Worm (Caenorhabditis elegans) whole organism, L3 larva: Measurements from ENCODE around the gene pezo-1.
A peak's percentile ranks its signal among the peaks of the same experiment; 100 is the strongest.

Experiments used
- R02D3.7 ChIP-seq: fragments of 150-350 bp; optimal IDR thresholded peaks from 2 replicates; lab custom pipeline; 2014; ENCODE audit warnings: missing biosample characterization, missing genetic modification characterization
- ZK546.5 ChIP-seq: sonication (generic microtip); optimal IDR thresholded peaks from 2 replicates; lab custom pipeline; 2017; ENCODE audit warnings: missing biosample characterization, missing genetic modification characterization
- aly-2 ChIP-seq: fragments of 150-350 bp; optimal IDR thresholded peaks from 2 replicates; lab custom pipeline; 2014; ENCODE audit warnings: missing biosample characterization, missing genetic modification characterization
- ama-1 ChIP-seq: fragments of 150-350 bp; optimal IDR thresholded peaks from 2 replicates; lab custom pipeline; 2018
- ceh-16 ChIP-seq: sonication (generic microtip); optimal IDR thresholded peaks from 2 replicates; lab custom pipeline; 2017; ENCODE audit warnings: missing biosample characterization, missing genetic modification characterization
- egl-5 ChIP-seq: fragments of 150-350 bp; optimal IDR thresholded peaks from 2 replicates; lab custom pipeline; 2017; ENCODE audit warnings: missing biosample characterization, missing genetic modification reagents, missing genetic modification characterization, inconsistent platforms
- elt-1 ChIP-seq: fragments of 150-350 bp; optimal IDR thresholded peaks from 2 replicates; lab custom pipeline; 2014; ENCODE audit warnings: missing biosample characterization, missing genetic modification characterization
- elt-2 ChIP-seq: sonication (generic microtip); optimal IDR thresholded peaks from 2 replicates; lab custom pipeline; 2016; ENCODE audit warnings: missing genetic modification reagents, mild to moderate bottlenecking, missing genetic modification characterization, missing compliant biosample characterization
- elt-3 ChIP-seq, 3 experiments: fragments of 150-350 bp in 1 of 3; sonication (generic microtip) in 2 of 3; optimal IDR thresholded peaks; 2 replicates in 2 of 3; 4 replicates in 1 of 3; lab custom pipeline; 2014 to 2017; ENCODE audit warnings: missing biosample characterization in 3 of 3, missing genetic modification characterization in 3 of 3
- eor-1 ChIP-seq, 2 experiments: fragments of 150-350 bp; optimal IDR thresholded peaks; 2 replicates each; lab custom pipeline; 2014 to 2018; ENCODE audit warnings: missing biosample characterization in 2 of 2, missing genetic modification characterization in 2 of 2
- jun-1 ChIP-seq: fragments of 150-350 bp; optimal IDR thresholded peaks from 2 replicates; lab custom pipeline; 2014; ENCODE audit warnings: missing biosample characterization, missing genetic modification reagents, missing genetic modification characterization
- lin-15B ChIP-seq: fragments of 150-350 bp; optimal IDR thresholded peaks from 2 replicates; lab custom pipeline; 2014; ENCODE audit warnings: missing biosample characterization, missing genetic modification characterization
- lin-39 ChIP-seq: fragments of 150-350 bp; optimal IDR thresholded peaks from 2 replicates; lab custom pipeline; 2018; ENCODE audit warnings: missing biosample characterization, missing genetic modification reagents, missing genetic modification characterization
- lsy-12 ChIP-seq: sonication (generic microtip); optimal IDR thresholded peaks from 2 replicates; lab custom pipeline; 2016; ENCODE audit warnings: mild to moderate bottlenecking, missing genetic modification characterization, missing compliant biosample characterization
- mml-1 ChIP-seq: fragments of 150-350 bp; sonication (generic microtip); optimal IDR thresholded peaks from 3 replicates; lab custom pipeline; 2014; ENCODE audit warnings: missing biosample characterization, missing genetic modification characterization
- nfya-1 ChIP-seq: sonication (generic microtip); optimal IDR thresholded peaks from 2 replicates; lab custom pipeline; 2017; ENCODE audit warnings: missing genetic modification characterization, mild to moderate bottlenecking, missing compliant biosample characterization, antibody characterized with exemption, moderate library complexity; ENCODE audit not compliant: insufficient read depth
- nhr-11 ChIP-seq: fragments of 150-350 bp; optimal IDR thresholded peaks from 2 replicates; lab custom pipeline; 2014; ENCODE audit warnings: missing biosample characterization, missing genetic modification characterization
- nhr-12 ChIP-seq: fragments of 150-350 bp; optimal IDR thresholded peaks from 2 replicates; lab custom pipeline; 2014; ENCODE audit warnings: missing biosample characterization, missing genetic modification characterization
- nhr-23 ChIP-seq: fragments of 150-350 bp; optimal IDR thresholded peaks from 2 replicates; lab custom pipeline; 2014; ENCODE audit warnings: missing biosample characterization, missing genetic modification reagents, missing genetic modification characterization
- nhr-237 ChIP-seq: fragments of 150-350 bp; optimal IDR thresholded peaks from 2 replicates; lab custom pipeline; 2014; ENCODE audit warnings: missing biosample characterization, missing genetic modification characterization
- nhr-25 ChIP-seq: sonication (generic microtip); optimal IDR thresholded peaks from 2 replicates; lab custom pipeline; 2017; ENCODE audit warnings: missing biosample characterization, missing genetic modification characterization
- nhr-28 ChIP-seq: fragments of 150-350 bp; optimal IDR thresholded peaks from 2 replicates; lab custom pipeline; 2014; ENCODE audit warnings: missing biosample characterization, missing genetic modification characterization
- nhr-43 ChIP-seq: sonication (generic microtip); optimal IDR thresholded peaks from 2 replicates; lab custom pipeline; 2016; ENCODE audit warnings: mild to moderate bottlenecking, missing genetic modification characterization, missing compliant biosample characterization; ENCODE audit not compliant: poor library complexity, severe bottlenecking
- nhr-67 ChIP-seq: fragments of 150-350 bp; optimal IDR thresholded peaks from 2 replicates; lab custom pipeline; 2014; ENCODE audit warnings: missing biosample characterization, missing genetic modification characterization
- nhr-76 ChIP-seq: fragments of 150-350 bp; sonication (generic microtip); optimal IDR thresholded peaks from 5 replicates; lab custom pipeline; 2014; ENCODE audit warnings: missing biosample characterization, missing genetic modification characterization
- nhr-77 ChIP-seq: fragments of 150-350 bp; optimal IDR thresholded peaks from 2 replicates; lab custom pipeline; 2014; ENCODE audit warnings: missing biosample characterization, missing genetic modification characterization
- pha-4 ChIP-seq: fragments of 150-350 bp; optimal IDR thresholded peaks from 2 replicates; lab custom pipeline; 2014; ENCODE audit warnings: missing biosample characterization, missing genetic modification reagents, missing genetic modification characterization
- pqm-1 ChIP-seq: fragments of 150-350 bp; optimal IDR thresholded peaks from 2 replicates; lab custom pipeline; 2017; ENCODE audit warnings: missing biosample characterization, missing genetic modification characterization, inconsistent platforms
- skn-1 ChIP-seq: fragments of 150-350 bp; optimal IDR thresholded peaks from 2 replicates; lab custom pipeline; 2014; ENCODE audit warnings: missing biosample characterization, missing genetic modification characterization
- zag-1 ChIP-seq: fragments of 150-350 bp; optimal IDR thresholded peaks from 2 replicates; lab custom pipeline; 2014; ENCODE audit warnings: missing biosample characterization, missing genetic modification characterization
- ztf-11 ChIP-seq: fragments of 150-350 bp; optimal IDR thresholded peaks from 2 replicates; lab custom pipeline; 2014; ENCODE audit warnings: missing biosample characterization, missing genetic modification characterization
- ztf-4 ChIP-seq: fragments of 150-350 bp; optimal IDR thresholded peaks from 2 replicates; lab custom pipeline; 2014; ENCODE audit warnings: missing biosample characterization, missing genetic modification characterization

The pezo-1 gene

ce11 chrIV:9381136-9381535 is 14.8 kb upstream of the pezo-1 start, which contains the start of gene C10C5.5:
Gene C10C5.5 (plus strand): TSS chrIV:9381436.
- TF ChIP-seq aly-2 (tag; lab: Kevin White, UChicago) (no peak), nhr-25 (no peak), nhr-23 (no peak), pqm-1 (tag; lab: Kevin White, UChicago) (no peak), elt-1 (tag; lab: Kevin White, UChicago) (no peak), eor-1 (tag; optimal IDR thresholded peaks at IDR 0.05; lab: Kevin White, UChicago) (no peak), nhr-76 (tag; lab: Kevin White, UChicago) (no peak), ZK546.5 (tag; lab: Kevin White, UChicago) (no peak), egl-5 (tag; lab: Kevin White, UChicago) (no peak), ztf-11 (tag; lab: Kevin White, UChicago) (no peak), nhr-11 (no peak), zag-1 (tag; lab: Kevin White, UChicago) (no peak), pha-4 (no peak), nhr-12 (no peak), lin-39 (tag; lab: Kevin White, UChicago) (no peak), nhr-77 (tag; lab: Kevin White, UChicago) (no peak)

ce11 chrIV:9378272-9378671 is 12.0 kb upstream of the pezo-1 start, which contains the start of gene C10C5.4:
Gene C10C5.4 (plus strand): TSS chrIV:9378552.
- TF ChIP-seq nhr-67 (tag; lab: Kevin White, UChicago) (no peak), elt-2 (tag; lab: Kevin White, UChicago) (peak; percentile 42)
- TF ChIP-seq, all 47 proteins: peak for 1

DNA sequence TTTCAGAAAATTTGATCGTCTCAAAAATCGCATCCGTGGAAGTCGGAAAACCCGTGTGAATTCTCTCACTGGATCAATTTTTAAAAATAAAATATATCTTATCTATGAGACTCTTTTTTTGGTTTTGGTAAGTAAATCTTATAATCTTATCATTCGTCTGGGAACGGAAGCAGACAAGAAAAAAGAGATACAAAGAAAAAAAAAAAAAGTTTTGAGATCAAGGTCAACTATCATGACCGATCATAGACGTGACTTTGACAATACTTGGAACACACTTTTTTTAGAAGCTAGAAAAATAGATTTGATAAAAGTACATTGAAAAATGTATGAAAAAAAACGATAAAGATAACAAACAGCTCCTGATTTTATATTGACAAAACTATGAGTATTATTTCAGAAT is 10.2 kb upstream of the pezo-1 start:
- TF ChIP-seq nhr-43 (tag; lab: Kevin White, UChicago) (peak; percentile 25), nhr-25 (peak; percentile 47), egl-5 (tag; lab: Kevin White, UChicago) (no peak), ztf-4 (tag; lab: Kevin White, UChicago) (no peak), nhr-23 (peak; percentile 22), elt-3 (tag; optimal IDR thresholded peaks at IDR 0.05; lab: Kevin White, UChicago) (peak in 2 of 3 experiments; percentile 11 to 88)

DNA sequence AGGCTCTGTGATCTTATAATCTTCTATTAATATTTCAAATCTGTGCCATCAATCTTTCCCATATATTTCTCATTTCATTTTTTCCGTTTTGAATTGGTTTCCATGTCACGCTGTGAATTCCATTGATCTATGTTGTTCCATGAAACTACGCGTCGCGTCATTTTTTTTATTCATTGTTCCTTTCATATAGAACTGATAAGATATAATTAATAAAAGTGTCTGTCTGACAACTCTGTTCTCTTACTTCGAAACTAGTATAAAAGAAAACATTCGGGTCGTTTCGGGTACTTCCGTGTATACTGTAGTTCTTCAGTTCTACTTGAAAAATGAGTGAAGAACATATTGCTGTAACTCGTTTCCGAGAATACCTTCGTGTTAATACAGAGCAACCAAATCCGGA is 8.2 kb upstream of the pezo-1 start, which contains the start of gene C10C5.3:
Gene C10C5.3 (plus strand): TSS at position 301 of the 400 bp plus-strand sequence.
- TF ChIP-seq aly-2 (tag; lab: Kevin White, UChicago): no peak
- TF ChIP-seq lin-15B (tag; lab: Kevin White, UChicago): no peak
- no peak for TF ChIP-seq mml-1
- no peak for TF ChIP-seq ZK546.5 (tag; lab: Kevin White, UChicago)
- no peak for TF ChIP-seq nfya-1 (tag; lab: Kevin White, UChicago)
- TF ChIP-seq nhr-237 (tag; lab: Kevin White, UChicago): no peak
- no peak for TF ChIP-seq nhr-25
- TF ChIP-seq ama-1: no peak
- TF ChIP-seq lsy-12 (tag; lab: Kevin White, UChicago): no peak
- no peak for TF ChIP-seq elt-2 (tag; lab: Kevin White, UChicago)
- TF ChIP-seq, all 47 proteins: peak for 0

DNA sequence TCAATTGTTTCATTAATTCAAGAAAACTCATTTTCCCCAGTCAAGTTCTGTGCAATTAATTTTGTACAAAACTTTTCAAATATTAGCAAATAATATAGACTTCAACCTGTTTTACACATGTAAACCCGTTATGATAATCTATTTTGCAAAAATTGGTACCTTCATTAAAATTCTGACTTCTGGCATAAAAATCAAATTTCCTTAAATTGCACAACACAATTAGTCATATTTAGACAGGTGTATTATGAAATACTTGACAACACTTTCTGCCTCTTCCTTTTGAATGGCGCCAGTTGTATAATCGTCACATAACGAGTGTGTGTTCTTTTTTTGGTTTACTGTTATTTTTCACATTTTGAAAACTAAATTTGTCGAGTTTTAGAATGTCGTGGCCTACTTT is 4.8 kb upstream of the pezo-1 start, which contains the start of gene fbxc-58:
Gene fbxc-58 (plus strand): TSS at position 383 of the 400 bp plus-strand sequence.
- TF ChIP-seq lin-39 (tag; lab: Kevin White, UChicago): no peak
- TF ChIP-seq egl-5 (tag; lab: Kevin White, UChicago): no peak
- TF ChIP-seq nhr-28 (tag; lab: Kevin White, UChicago): no peak
- no peak for TF ChIP-seq skn-1 (tag; lab: Kevin White, UChicago)
- no peak for TF ChIP-seq ztf-4 (tag; lab: Kevin White, UChicago)
- TF ChIP-seq elt-3 (tag; optimal IDR thresholded peaks at IDR 0.05; lab: Kevin White, UChicago): no peak
- TF ChIP-seq jun-1: no peak
- no peak for TF ChIP-seq ceh-16 (tag; lab: Kevin White, UChicago)
- TF ChIP-seq R02D3.7 (tag; lab: Kevin White, UChicago): no peak
- no peak for TF ChIP-seq aly-2 (tag; lab: Kevin White, UChicago)
- no peak for TF ChIP-seq nhr-12
- TF ChIP-seq nhr-76 (tag; lab: Kevin White, UChicago): no peak
- TF ChIP-seq elt-2 (tag; lab: Kevin White, UChicago): no peak
